Worm (Caenorhabditis elegans) whole organism, L4 larva: ENCODE data around the gene amdh-1.

Experiments used
- F49E8.2 ChIP-seq: sonication (generic microtip); optimal IDR thresholded peaks from 2 replicates; lab custom pipeline; 2016; ENCODE audit warnings: missing compliant biosample characterization, mild to moderate bottlenecking, missing genetic modification characterization, borderline replicate concordance
- ceh-82 ChIP-seq: sonication (generic microtip); optimal IDR thresholded peaks from 2 replicates; lab custom pipeline; 2017; ENCODE audit warnings: missing biosample characterization, missing genetic modification characterization
- nhr-237 ChIP-seq: sonication (generic microtip); optimal IDR thresholded peaks from 2 replicates; lab custom pipeline; 2017; ENCODE audit warnings: missing biosample characterization, missing genetic modification characterization

- TF ChIP-seq F49E8.2 (tag; lab: Kevin White, UChicago) = no peak
- TF ChIP-seq nhr-237 (tag; lab: Kevin White, UChicago) = no peak
- TF ChIP-seq ceh-82 = no peak
Measured at ce11 chrIII:6300297-6300696, 48.7 kb downstream of the amdh-1 start.
